Worm (Caenorhabditis elegans) whole organism, L3 larva: ENCODE data around the gene F14H8.8.

Source experiments
- R02D3.7 ChIP-seq: fragments of 150-350 bp; optimal IDR thresholded peaks from 2 replicates; lab custom pipeline; 2014; ENCODE audit warnings: missing biosample characterization, missing genetic modification characterization
- ZK546.5 ChIP-seq: sonication (generic microtip); optimal IDR thresholded peaks from 2 replicates; lab custom pipeline; 2017; ENCODE audit warnings: missing biosample characterization, missing genetic modification characterization
- fos-1 ChIP-seq: fragments of 150-350 bp; optimal IDR thresholded peaks from 2 replicates; lab custom pipeline; 2014; ENCODE audit warnings: missing biosample characterization, missing genetic modification characterization
- nhr-28 ChIP-seq: fragments of 150-350 bp; optimal IDR thresholded peaks from 2 replicates; lab custom pipeline; 2014; ENCODE audit warnings: missing biosample characterization, missing genetic modification characterization
- nhr-76 ChIP-seq: fragments of 150-350 bp; sonication (generic microtip); optimal IDR thresholded peaks from 5 replicates; lab custom pipeline; 2014; ENCODE audit warnings: missing biosample characterization, missing genetic modification characterization
- nhr-77 ChIP-seq: fragments of 150-350 bp; optimal IDR thresholded peaks from 2 replicates; lab custom pipeline; 2014; ENCODE audit warnings: missing biosample characterization, missing genetic modification characterization
- skn-1 ChIP-seq: fragments of 150-350 bp; optimal IDR thresholded peaks from 2 replicates; lab custom pipeline; 2014; ENCODE audit warnings: missing biosample characterization, missing genetic modification characterization
- snpc-4 ChIP-seq: fragments of 150-350 bp; optimal IDR thresholded peaks from 2 replicates; lab custom pipeline; 2014; ENCODE audit warnings: missing biosample characterization, missing genetic modification characterization

- no peak for TF ChIP-seq fos-1
- no peak for TF ChIP-seq snpc-4 (tag; lab: Kevin White, UChicago)
- no peak for TF ChIP-seq R02D3.7 (tag; lab: Kevin White, UChicago)
- TF ChIP-seq skn-1 (tag; lab: Kevin White, UChicago) = no peak
- no peak for TF ChIP-seq ZK546.5 (tag; lab: Kevin White, UChicago)
- TF ChIP-seq nhr-76 (tag; lab: Kevin White, UChicago) = no peak
- no peak for TF ChIP-seq nhr-28 (tag; lab: Kevin White, UChicago)
- no peak for TF ChIP-seq nhr-77 (tag; lab: Kevin White, UChicago)
These were observed 33.0 kb upstream of the F14H8.8 start, which contains the start of gene irld-14 for ce11 chrV:14996236-14996635.
